Worm (Caenorhabditis elegans) whole organism, L2 larva: Measurements from ENCODE around the gene rnh-1.1.

ENCODE experiments used
- nhr-12 ChIP-seq: fragments of 150-350 bp; optimal IDR thresholded peaks from 2 replicates; lab custom pipeline; 2014; ENCODE audit warnings: missing biosample characterization, missing genetic modification characterization
- nhr-23 ChIP-seq: fragments of 150-350 bp; optimal IDR thresholded peaks from 2 replicates; lab custom pipeline; 2014; ENCODE audit warnings: missing biosample characterization, missing genetic modification reagents, missing genetic modification characterization

- TF ChIP-seq nhr-12 (tag; lab: Kevin White, UChicago) (no peak), nhr-23 (no peak)
These were observed 19.8 kb downstream of the rnh-1.1 start for ce11 chrII:7545364-7545763.
